Worm (Caenorhabditis elegans) whole organism, L4 larva: ENCODE results near the gene clec-234.

Experiments
- F37D6.2 ChIP-seq: sonication (generic microtip); optimal IDR thresholded peaks from 2 replicates; lab custom pipeline; 2016; ENCODE audit warnings: mild to moderate bottlenecking, missing genetic modification characterization, missing compliant biosample characterization
- F44E2.7 ChIP-seq: fragments of 200-800 bp; sonication (Bioruptor generic); IDR thresholded peaks from 2 replicates; pipeline ENCODE4 v2.1.2; 2022; ENCODE audit warnings: missing genetic modification characterization, missing compliant biosample characterization
- F49E8.2 ChIP-seq: sonication (generic microtip); optimal IDR thresholded peaks from 2 replicates; lab custom pipeline; 2016; ENCODE audit warnings: missing compliant biosample characterization, mild to moderate bottlenecking, missing genetic modification characterization, borderline replicate concordance
- T20F7.1 ChIP-seq: fragments of 200-800 bp; sonication (Bioruptor generic); optimal IDR thresholded peaks from 2 replicates; lab custom pipeline; 2018; ENCODE audit warnings: mild to moderate bottlenecking, missing genetic modification characterization, missing compliant biosample characterization
- Y48G9A.11 ChIP-seq: fragments of 200-800 bp; sonication (Bioruptor generic); IDR thresholded peaks from 2 replicates; pipeline ENCODE4 v1.3.6; 2022; ENCODE audit warnings: missing genetic modification reagents, missing genetic modification characterization, missing compliant biosample characterization
- Y5F2A.4 ChIP-seq: fragments of 200-800 bp; sonication (Bioruptor generic); optimal IDR thresholded peaks from 2 replicates; lab custom pipeline; 2018; ENCODE audit warnings: mild to moderate bottlenecking, missing genetic modification characterization, missing compliant biosample characterization
- ZK337.2 ChIP-seq: fragments of 200-800 bp; sonication (Bioruptor generic); IDR thresholded peaks from 2 replicates; pipeline ENCODE4 v1.3.6; 2022; ENCODE audit warnings: missing genetic modification reagents, missing genetic modification characterization, missing compliant biosample characterization
- ceh-32 ChIP-seq: sonication (generic microtip); optimal IDR thresholded peaks from 2 replicates; lab custom pipeline; 2016; ENCODE audit warnings: mild to moderate bottlenecking, missing genetic modification characterization, missing compliant biosample characterization; ENCODE audit not compliant: poor library complexity
- daf-16 ChIP-seq, 3 experiments: sonication (generic microtip); optimal IDR thresholded peaks; 2 replicates each; lab custom pipeline; 2016 to 2017; ENCODE audit warnings: missing genetic modification characterization in 3 of 3, missing genetic modification reagents in 3 of 3, mild to moderate bottlenecking in 2 of 3, missing compliant biosample characterization in 2 of 3, missing biosample characterization in 1 of 3, moderate library complexity in 1 of 3
- dmd-8 ChIP-seq: fragments of 200-800 bp; sonication (Bioruptor generic); IDR thresholded peaks from 2 replicates; pipeline ENCODE4 v1.3.6; 2022; ENCODE audit warnings: missing genetic modification characterization, missing compliant biosample characterization
- dpl-1 ChIP-seq: fragments of 150-350 bp; optimal IDR thresholded peaks from 2 replicates; lab custom pipeline; 2014; ENCODE audit warnings: missing biosample characterization, missing genetic modification reagents, missing genetic modification characterization
- dve-1 ChIP-seq: sonication (generic microtip); optimal IDR thresholded peaks from 2 replicates; lab custom pipeline; 2017; ENCODE audit warnings: antibody characterized with exemption, mild to moderate bottlenecking, missing genetic modification characterization, missing compliant biosample characterization; ENCODE audit not compliant: insufficient read depth
- egl-43 ChIP-seq: fragments of 200-800 bp; sonication (Bioruptor generic); IDR thresholded peaks from 2 replicates; pipeline ENCODE4 v1.3.6; 2022; ENCODE audit warnings: missing genetic modification reagents, missing genetic modification characterization, missing compliant biosample characterization
- gei-8 ChIP-seq: fragments of 200-800 bp; sonication (Bioruptor generic); optimal IDR thresholded peaks from 2 replicates; lab custom pipeline; 2018; ENCODE audit warnings: mild to moderate bottlenecking, missing genetic modification characterization, missing compliant biosample characterization
- hlh-30 ChIP-seq: sonication (generic microtip); optimal IDR thresholded peaks from 2 replicates; lab custom pipeline; 2017; ENCODE audit warnings: antibody characterized with exemption, mild to moderate bottlenecking, missing genetic modification characterization, missing compliant biosample characterization; ENCODE audit not compliant: insufficient read depth
- lin-13 ChIP-seq: fragments of 150-350 bp; optimal IDR thresholded peaks from 2 replicates; lab custom pipeline; 2014; ENCODE audit warnings: missing biosample characterization, missing genetic modification reagents, missing genetic modification characterization
- lin-38 ChIP-seq: fragments of 200-800 bp; sonication (Bioruptor generic); IDR thresholded peaks from 2 replicates; pipeline ENCODE4 v1.3.6; 2022; ENCODE audit warnings: missing genetic modification reagents, missing genetic modification characterization, missing compliant biosample characterization
- madf-9 ChIP-seq: fragments of 200-800 bp; sonication (Bioruptor generic); conservative IDR thresholded peaks from 2 replicates; pipeline ENCODE4 v1.3.6; 2022; ENCODE audit warnings: missing genetic modification reagents, missing genetic modification characterization, missing compliant biosample characterization
- mep-1 ChIP-seq: fragments of 150-350 bp; sonication (generic microtip); optimal IDR thresholded peaks from 3 replicates; lab custom pipeline; 2014; ENCODE audit warnings: missing biosample characterization, missing genetic modification characterization
- mxl-3 ChIP-seq: fragments of 200-800 bp; sonication (Bioruptor generic); optimal IDR thresholded peaks from 2 replicates; lab custom pipeline; 2018; ENCODE audit warnings: mild to moderate bottlenecking, missing genetic modification characterization, missing compliant biosample characterization
- nhr-111 ChIP-seq: fragments of 200-800 bp; sonication (Bioruptor generic); optimal IDR thresholded peaks from 2 replicates; lab custom pipeline; 2018; ENCODE audit warnings: mild to moderate bottlenecking, missing genetic modification characterization, missing compliant biosample characterization
- nhr-25 ChIP-seq: sonication (generic microtip); optimal IDR thresholded peaks from 2 replicates; lab custom pipeline; 2017; ENCODE audit warnings: missing genetic modification characterization, mild to moderate bottlenecking, missing compliant biosample characterization, antibody characterized with exemption, moderate library complexity, borderline replicate concordance; ENCODE audit not compliant: insufficient read depth
- nhr-48 ChIP-seq: sonication (generic microtip); optimal IDR thresholded peaks from 2 replicates; lab custom pipeline; 2016; ENCODE audit warnings: mild to moderate bottlenecking, missing genetic modification characterization, missing compliant biosample characterization
- nhr-77 ChIP-seq: fragments of 150-350 bp; optimal IDR thresholded peaks from 2 replicates; lab custom pipeline; 2014; ENCODE audit warnings: missing biosample characterization, missing genetic modification characterization
- pqm-1 ChIP-seq: sonication (generic microtip); optimal IDR thresholded peaks from 2 replicates; lab custom pipeline; 2017; ENCODE audit warnings: missing biosample characterization, missing genetic modification characterization
- saeg-2 ChIP-seq: fragments of 200-800 bp; sonication (Bioruptor generic); IDR thresholded peaks from 2 replicates; pipeline ENCODE4 v1.3.6; 2022; ENCODE audit warnings: missing genetic modification reagents, missing genetic modification characterization, missing compliant biosample characterization
- snpc-1.2 ChIP-seq: fragments of 200-800 bp; sonication (Bioruptor generic); IDR thresholded peaks from 2 replicates; pipeline ENCODE4 v1.3.6; 2022; ENCODE audit warnings: missing genetic modification reagents, missing genetic modification characterization, missing compliant biosample characterization
- snpc-4 ChIP-seq: fragments of 150-350 bp; optimal IDR thresholded peaks from 2 replicates; lab custom pipeline; 2014; ENCODE audit warnings: missing biosample characterization, missing genetic modification characterization
- spr-1 ChIP-seq: sonication (generic microtip); optimal IDR thresholded peaks from 2 replicates; lab custom pipeline; 2016; ENCODE audit warnings: mild to moderate bottlenecking, missing genetic modification characterization, missing compliant biosample characterization
- tra-1 ChIP-seq: fragments of 200-800 bp; sonication (Bioruptor generic); IDR thresholded peaks from 2 replicates; pipeline ENCODE4 v1.3.6; 2022; ENCODE audit warnings: missing genetic modification reagents, missing genetic modification characterization, missing compliant biosample characterization
- unc-62 ChIP-seq, 3 experiments: fragments of 150-350 bp in 1 of 3; sonication (generic microtip); optimal IDR thresholded peaks in 2 of 3; peaks in 1 of 3; 1 replicate in 1 of 3; 2 replicates in 2 of 3; lab custom pipeline; 2014 to 2017; ENCODE audit warnings: missing biosample characterization in 3 of 3, missing genetic modification characterization in 3 of 3, missing genetic modification reagents in 3 of 3, missing genotype in 1 of 3
- vab-7 ChIP-seq: fragments of 200-800 bp; sonication (Bioruptor generic); IDR thresholded peaks from 2 replicates; pipeline ENCODE4 v1.3.6; 2022; ENCODE audit warnings: missing genetic modification reagents, missing genetic modification characterization, missing compliant biosample characterization
- zag-1 ChIP-seq: fragments of 150-350 bp; optimal IDR thresholded peaks from 2 replicates; lab custom pipeline; 2014; ENCODE audit warnings: missing biosample characterization, missing genetic modification characterization

Gene clec-234

DNA sequence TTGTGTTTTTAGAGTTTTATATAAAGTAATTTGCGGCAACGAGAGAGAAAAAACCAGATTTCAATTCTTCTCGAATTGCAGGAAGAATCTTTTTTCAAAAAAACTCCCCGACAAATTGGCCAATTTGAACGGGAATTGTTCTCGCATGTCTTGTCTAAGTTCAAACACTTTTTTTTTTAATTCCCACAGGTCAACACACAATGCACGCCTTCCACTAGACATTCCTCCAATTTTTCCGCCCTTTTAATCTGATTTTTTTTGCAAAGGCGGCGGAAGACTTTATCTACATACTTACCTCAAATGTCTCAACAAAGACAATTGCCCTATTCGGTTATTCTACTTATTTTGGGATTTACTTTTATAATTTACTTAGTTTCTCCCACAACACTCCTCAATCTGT is 25.7 kb downstream of the clec-234 start, which contains the start of gene F26D2.3:
TSS of gene F26D2.3 (plus strand) at position 301 of the 400 bp plus-strand sequence.
- TF ChIP-seq dpl-1 (GFP tag; lab: Kevin White, UChicago) (no peak), Y48G9A.11 (GFP tag; lab: Robert Waterston, UW) (no peak), mep-1 (tag; lab: Kevin White, UChicago) (no peak), egl-43 (GFP tag; lab: Robert Waterston, UW) (no peak), tra-1 (GFP tag; lab: Robert Waterston, UW) (no peak), vab-7 (no peak), nhr-111 (GFP tag; lab: Kevin White, UChicago) (no peak), dve-1 (tag; lab: Kevin White, UChicago) (no peak)

- TF ChIP-seq unc-62 (GFP tag; optimal IDR thresholded peaks at IDR 0.05 in 1 of 2; lab: Kevin White, UChicago) = peak in 1 of 2 experiments; percentile 70
- TF ChIP-seq unc-62 (tag; optimal IDR thresholded peaks at IDR 0.05; lab: Kevin White, UChicago) = no peak
- TF ChIP-seq gei-8 = no peak
- no peak for TF ChIP-seq T20F7.1 (GFP tag; lab: Kevin White, UChicago)
- no peak for TF ChIP-seq F44E2.7 (GFP tag; lab: Robert Waterston, UW)
- no peak for TF ChIP-seq mxl-3 (GFP tag; lab: Kevin White, UChicago)
These were observed 27.0 kb downstream of the clec-234 start for ce11 chrV:16406357-16406756.

- TF ChIP-seq nhr-77 (tag; lab: Kevin White, UChicago) = no peak
- TF ChIP-seq lin-38 (GFP tag; lab: Robert Waterston, UW) = peak; percentile 75
- no peak for TF ChIP-seq saeg-2
- no peak for TF ChIP-seq ceh-32 (tag; lab: Kevin White, UChicago)
- TF ChIP-seq ZK337.2 (GFP tag; lab: Robert Waterston, UW) = no peak
- no peak for TF ChIP-seq daf-16 (GFP tag; optimal IDR thresholded peaks at IDR 0.05; lab: Kevin White, UChicago)
- TF ChIP-seq daf-16 (tag; optimal IDR thresholded peaks at IDR 0.05; lab: Kevin White, UChicago) = no peak
- no peak for TF ChIP-seq nhr-25 (tag; lab: Kevin White, UChicago)
These were observed 28.0 kb downstream of the clec-234 start for ce11 chrV:16405366-16405765.

DNA sequence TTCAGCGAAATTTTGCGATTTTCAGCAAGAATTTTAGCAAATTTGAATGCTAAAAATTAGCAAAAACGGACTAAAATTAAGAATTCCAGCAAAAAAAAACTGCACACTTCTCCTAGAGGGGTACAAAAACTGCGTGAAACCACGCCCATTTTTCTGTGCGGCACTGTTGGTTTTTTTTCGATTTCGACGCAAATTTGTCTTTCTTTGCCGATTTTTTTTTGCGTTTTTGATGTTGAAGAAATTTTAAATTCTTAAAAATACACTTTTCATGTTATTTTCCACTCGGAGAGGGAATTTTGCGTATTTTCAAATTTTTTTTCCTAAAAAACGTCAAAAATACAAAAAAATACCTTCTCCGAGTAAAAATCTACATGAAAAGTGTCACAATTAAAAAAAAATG is 29.4 kb downstream of the clec-234 start, which contains the start of gene syp-1:
TSS of gene syp-1 (plus strand) at position 301 of the 400 bp plus-strand sequence.
- TF ChIP-seq snpc-1.2 = no peak
- TF ChIP-seq nhr-48 (tag; lab: Kevin White, UChicago) = no peak
- TF ChIP-seq spr-1 = no peak
- no peak for TF ChIP-seq ZK337.2 (GFP tag; lab: Robert Waterston, UW)
- no peak for TF ChIP-seq daf-16 (GFP tag; optimal IDR thresholded peaks at IDR 0.05; lab: Kevin White, UChicago)
- no peak for TF ChIP-seq daf-16 (tag; optimal IDR thresholded peaks at IDR 0.05; lab: Kevin White, UChicago)
- TF ChIP-seq egl-43 (GFP tag; lab: Robert Waterston, UW) = no peak
- no peak for TF ChIP-seq hlh-30
- no peak for TF ChIP-seq T20F7.1 (GFP tag; lab: Kevin White, UChicago)
- TF ChIP-seq lin-38 (GFP tag; lab: Robert Waterston, UW) = no peak
- no peak for TF ChIP-seq pqm-1 (tag; lab: Kevin White, UChicago)
- TF ChIP-seq F49E8.2 (tag; lab: Kevin White, UChicago) = no peak
- TF ChIP-seq madf-9 (GFP tag; lab: Robert Waterston, UW) = no peak
- TF ChIP-seq dmd-8 = no peak
- no peak for TF ChIP-seq Y5F2A.4
- no peak for TF ChIP-seq mxl-3 (GFP tag; lab: Kevin White, UChicago)
- TF ChIP-seq lin-13 = no peak
- no peak for TF ChIP-seq F37D6.2
- no peak for TF ChIP-seq zag-1 (tag; lab: Kevin White, UChicago)
- no peak for TF ChIP-seq snpc-4
